Worm (Caenorhabditis elegans) whole organism, late embryonic: ENCODE measurements around the gene mpst-7.

Experiments
- C08G9.2 ChIP-seq: sonication (generic microtip); optimal IDR thresholded peaks from 2 replicates; lab custom pipeline; 2016; ENCODE audit warnings: mild to moderate bottlenecking, missing genetic modification characterization, moderate library complexity, missing compliant biosample characterization
- C38D4.7 ChIP-seq: fragments of 200-800 bp; sonication (Bioruptor generic); optimal IDR thresholded peaks from 2 replicates; lab custom pipeline; 2018; ENCODE audit warnings: mild to moderate bottlenecking, missing genetic modification characterization, moderate library complexity, missing compliant biosample characterization
- F13H6.1 ChIP-seq: sonication (generic microtip); optimal IDR thresholded peaks from 2 replicates; lab custom pipeline; 2016; ENCODE audit warnings: missing genetic modification characterization, missing compliant biosample characterization
- K02D7.2 ChIP-seq: sonication (generic microtip); optimal IDR thresholded peaks from 2 replicates; lab custom pipeline; 2017; ENCODE audit warnings: mild to moderate bottlenecking, missing genetic modification characterization, missing compliant biosample characterization
- K09A11.1 ChIP-seq: sonication (generic microtip); optimal IDR thresholded peaks from 2 replicates; lab custom pipeline; 2017; ENCODE audit warnings: antibody characterized with exemption, mild to moderate bottlenecking, missing genetic modification characterization, missing compliant biosample characterization; ENCODE audit not compliant: insufficient read depth
- T23F11.4 ChIP-seq: fragments of 200-800 bp; sonication (Bioruptor generic); optimal IDR thresholded peaks from 2 replicates; lab custom pipeline; 2018; ENCODE audit warnings: mild to moderate bottlenecking, missing genetic modification characterization, missing compliant biosample characterization
- ceh-14 ChIP-seq: sonication (generic microtip); optimal IDR thresholded peaks from 2 replicates; lab custom pipeline; 2016; ENCODE audit warnings: missing genotype, missing genetic modification characterization, missing compliant biosample characterization
- ceh-18 ChIP-seq: sonication (generic microtip); optimal IDR thresholded peaks from 2 replicates; lab custom pipeline; 2016; ENCODE audit warnings: missing genetic modification characterization, missing compliant biosample characterization
- ceh-2 ChIP-seq: sonication (generic microtip); optimal IDR thresholded peaks from 2 replicates; lab custom pipeline; 2016; ENCODE audit warnings: missing genotype, missing genetic modification characterization, missing compliant biosample characterization
- ceh-24 ChIP-seq: sonication (generic microtip); optimal IDR thresholded peaks from 2 replicates; lab custom pipeline; 2016; ENCODE audit warnings: mild to moderate bottlenecking, missing genetic modification characterization, missing compliant biosample characterization
- ceh-31 ChIP-seq: sonication (generic microtip); optimal IDR thresholded peaks from 2 replicates; lab custom pipeline; 2016; ENCODE audit warnings: missing genetic modification characterization, missing compliant biosample characterization
- ceh-34 ChIP-seq: sonication (generic microtip); optimal IDR thresholded peaks from 2 replicates; lab custom pipeline; 2016; ENCODE audit warnings: mild to moderate bottlenecking, missing genetic modification characterization, missing compliant biosample characterization
- ceh-45 ChIP-seq: fragments of 200-800 bp; sonication (Bioruptor generic); IDR thresholded peaks from 2 replicates; pipeline ENCODE4 v1.3.6; 2022; ENCODE audit warnings: missing genetic modification reagents, missing genetic modification characterization, missing compliant biosample characterization
- ceh-9 ChIP-seq: sonication (generic microtip); optimal IDR thresholded peaks from 2 replicates; lab custom pipeline; 2016; ENCODE audit warnings: mild to moderate bottlenecking, missing genetic modification characterization, inconsistent platforms, missing compliant biosample characterization
- che-1 ChIP-seq: sonication (generic microtip); optimal IDR thresholded peaks from 2 replicates; lab custom pipeline; 2016; ENCODE audit warnings: mild to moderate bottlenecking, missing genetic modification characterization, missing compliant biosample characterization
- dmd-4 ChIP-seq: sonication (generic microtip); optimal IDR thresholded peaks from 2 replicates; lab custom pipeline; 2016; ENCODE audit warnings: borderline replicate concordance, missing genetic modification characterization, missing compliant biosample characterization
- dve-1 ChIP-seq: sonication (generic microtip); optimal IDR thresholded peaks from 2 replicates; lab custom pipeline; 2017; ENCODE audit warnings: antibody characterized with exemption, mild to moderate bottlenecking, missing genetic modification characterization, missing compliant biosample characterization
- elt-4 ChIP-seq: sonication (generic microtip); optimal IDR thresholded peaks from 2 replicates; lab custom pipeline; 2016; ENCODE audit warnings: missing genetic modification characterization, missing compliant biosample characterization
- eyg-1 ChIP-seq: sonication (generic microtip); optimal IDR thresholded peaks from 2 replicates; lab custom pipeline; 2016; ENCODE audit warnings: missing genotype, missing genetic modification characterization, missing compliant biosample characterization
- fax-1 ChIP-seq: sonication (generic microtip); optimal IDR thresholded peaks from 2 replicates; lab custom pipeline; 2016; ENCODE audit warnings: missing genotype, missing genetic modification characterization, missing compliant biosample characterization
- fkh-10 ChIP-seq: fragments of 150-350 bp; optimal IDR thresholded peaks from 2 replicates; lab custom pipeline; 2014; ENCODE audit warnings: missing biosample characterization, missing genetic modification reagents, missing genetic modification characterization
- fkh-6 ChIP-seq: sonication (generic microtip); optimal IDR thresholded peaks from 2 replicates; lab custom pipeline; 2016; ENCODE audit warnings: missing genetic modification characterization, missing compliant biosample characterization
- gmeb-2 ChIP-seq: sonication (generic microtip); optimal IDR thresholded peaks from 2 replicates; lab custom pipeline; 2016; ENCODE audit warnings: missing genetic modification characterization, inconsistent platforms, missing compliant biosample characterization
- hlh-13 ChIP-seq: fragments of 200-800 bp; sonication (Bioruptor generic); optimal IDR thresholded peaks from 2 replicates; lab custom pipeline; 2018; ENCODE audit warnings: mild to moderate bottlenecking, missing genetic modification characterization, missing compliant biosample characterization
- hlh-30 ChIP-seq: sonication (generic microtip); optimal IDR thresholded peaks from 2 replicates; lab custom pipeline; 2017; ENCODE audit warnings: antibody characterized with exemption, missing genetic modification characterization, missing compliant biosample characterization; ENCODE audit not compliant: insufficient read depth
- hlh-6 ChIP-seq: sonication (generic microtip); optimal IDR thresholded peaks from 2 replicates; lab custom pipeline; 2016; ENCODE audit warnings: missing genotype, missing genetic modification characterization, missing compliant biosample characterization
- hlh-8 ChIP-seq: sonication (generic microtip); optimal IDR thresholded peaks from 2 replicates; lab custom pipeline; 2016; ENCODE audit warnings: missing genotype, missing genetic modification characterization, missing compliant biosample characterization
- nhr-11 ChIP-seq: fragments of 150-350 bp; optimal IDR thresholded peaks from 2 replicates; lab custom pipeline; 2014; ENCODE audit warnings: missing biosample characterization, missing genetic modification characterization
- nhr-232 ChIP-seq: sonication (generic microtip); optimal IDR thresholded peaks from 2 replicates; lab custom pipeline; 2016; ENCODE audit warnings: missing genetic modification characterization, missing compliant biosample characterization
- odd-2 ChIP-seq: sonication (generic microtip); optimal IDR thresholded peaks from 2 replicates; lab custom pipeline; 2017; ENCODE audit warnings: antibody characterized with exemption, mild to moderate bottlenecking, missing genetic modification characterization, missing compliant biosample characterization
- pax-1 ChIP-seq: fragments of 150-350 bp; optimal IDR thresholded peaks from 2 replicates; lab custom pipeline; 2014; ENCODE audit warnings: missing biosample characterization, missing genetic modification characterization
- pha-2 ChIP-seq: sonication (generic microtip); optimal IDR thresholded peaks from 2 replicates; lab custom pipeline; 2017; ENCODE audit warnings: mild to moderate bottlenecking, missing genetic modification characterization, missing compliant biosample characterization
- pqm-1 ChIP-seq: sonication (generic microtip); optimal IDR thresholded peaks from 2 replicates; lab custom pipeline; 2016; ENCODE audit warnings: missing genetic modification characterization, missing compliant biosample characterization
- pros-1 ChIP-seq: fragments of 150-350 bp; optimal IDR thresholded peaks from 2 replicates; lab custom pipeline; 2014; ENCODE audit warnings: missing biosample characterization, missing genetic modification reagents, missing genetic modification characterization
- rnt-1 ChIP-seq: sonication (generic microtip); optimal IDR thresholded peaks from 2 replicates; lab custom pipeline; 2016; ENCODE audit warnings: missing genetic modification characterization, missing compliant biosample characterization
- sdc-2 ChIP-seq: sonication (generic microtip); optimal IDR thresholded peaks from 2 replicates; lab custom pipeline; 2016; ENCODE audit warnings: missing genotype, missing genetic modification characterization, missing compliant biosample characterization
- sox-4 ChIP-seq: sonication (generic microtip); optimal IDR thresholded peaks from 2 replicates; lab custom pipeline; 2017; ENCODE audit warnings: mild to moderate bottlenecking, missing genetic modification characterization, inconsistent platforms, missing compliant biosample characterization
- tbx-2 ChIP-seq: sonication (generic microtip); optimal IDR thresholded peaks from 2 replicates; lab custom pipeline; 2016; ENCODE audit warnings: missing genetic modification characterization, missing compliant biosample characterization
- tbx-7 ChIP-seq: sonication (generic microtip); optimal IDR thresholded peaks from 2 replicates; lab custom pipeline; 2016; ENCODE audit warnings: missing genotype, missing genetic modification characterization, missing compliant biosample characterization
- ttx-3 ChIP-seq: sonication (generic microtip); optimal IDR thresholded peaks from 2 replicates; lab custom pipeline; 2016; ENCODE audit warnings: missing genetic modification reagents, missing genetic modification characterization, missing compliant biosample characterization
- unc-3 ChIP-seq, 2 experiments: fragments of 200-800 bp in 1 of 2; sonication (Bioruptor generic) in 1 of 2; sonication (generic microtip) in 1 of 2; conservative IDR thresholded peaks in 1 of 2; optimal IDR thresholded peaks in 1 of 2; 2 replicates each; pipeline versions ENCODE4 v1.3.6 to Lab custom; 2016 to 2022; ENCODE audit warnings: missing compliant biosample characterization in 2 of 2, missing genetic modification characterization in 2 of 2, missing genetic modification reagents in 1 of 2
- unc-42 ChIP-seq: sonication (generic microtip); optimal IDR thresholded peaks from 2 replicates; lab custom pipeline; 2016; ENCODE audit warnings: missing genotype, missing genetic modification characterization, missing compliant biosample characterization
- unc-55 ChIP-seq: sonication (generic microtip); optimal IDR thresholded peaks from 2 replicates; lab custom pipeline; 2017; ENCODE audit warnings: missing biosample characterization, missing genetic modification reagents, missing genetic modification characterization
- unc-86 ChIP-seq: sonication (generic microtip); optimal IDR thresholded peaks from 2 replicates; lab custom pipeline; 2016; ENCODE audit warnings: missing genetic modification characterization, missing compliant biosample characterization
- ztf-16 ChIP-seq: sonication (generic microtip); optimal IDR thresholded peaks from 2 replicates; lab custom pipeline; 2017; ENCODE audit warnings: missing genetic modification characterization, missing compliant biosample characterization

The mpst-7 gene

ce11 chrV:13008825-13009224, 47.9 kb upstream of the mpst-7 start, which contains the start of gene F15B9.10:
TSS of gene F15B9.10 (minus strand) at chrV:13008925.
- TF ChIP-seq dmd-4 (tag; lab: Kevin White, UChicago) (no peak), sdc-2 (tag; lab: Kevin White, UChicago) (no peak), fkh-6 (tag; lab: Kevin White, UChicago) (no peak), ceh-45 (GFP tag; lab: Robert Waterston, UW) (no peak), gmeb-2 (tag; lab: Kevin White, UChicago) (no peak), nhr-232 (no peak)
- TF ChIP-seq, all 69 proteins: peak for 0

- TF ChIP-seq rnt-1 (no peak), ceh-2 (tag; lab: Kevin White, UChicago) (no peak), ceh-24 (tag; lab: Kevin White, UChicago) (no peak)
These were observed 45.8 kb upstream of the mpst-7 start for ce11 chrV:13006754-13007153.

ce11 chrV:13004374-13004773, 43.4 kb upstream of the mpst-7 start:
- TF ChIP-seq ttx-3 (no peak), ceh-45 (GFP tag; lab: Robert Waterston, UW) (no peak), fkh-6 (tag; lab: Kevin White, UChicago) (no peak), unc-86 (no peak)

ce11 chrV:13003378-13003777, 42.4 kb upstream of the mpst-7 start:
- TF ChIP-seq ceh-14, result peak; percentile 82
- TF ChIP-seq unc-3 (GFP tag; conservative IDR thresholded peaks at IDR 0.05; lab: Robert Waterston, UW), result peak; percentile 81
- peak; percentile 69 for TF ChIP-seq unc-3 (tag; optimal IDR thresholded peaks at IDR 0.05; lab: Kevin White, UChicago)
- TF ChIP-seq tbx-2 (tag; lab: Kevin White, UChicago), result peak; percentile 83
- peak; percentile 82 for TF ChIP-seq hlh-6
- no peak for TF ChIP-seq pax-1 (tag; lab: Kevin White, UChicago)
- TF ChIP-seq C38D4.7, result peak; percentile 85
- peak; percentile 74 for TF ChIP-seq ttx-3
- TF ChIP-seq ceh-34, result peak; percentile 86
- peak; percentile 57 for TF ChIP-seq unc-42 (tag; lab: Kevin White, UChicago)
- peak; percentile 85 for TF ChIP-seq unc-86
- TF ChIP-seq unc-55 (GFP tag; lab: Kevin White, UChicago), result no peak
- peak; percentile 82 for TF ChIP-seq ceh-18 (tag; lab: Kevin White, UChicago)
- peak; percentile 11 for TF ChIP-seq odd-2 (tag; lab: Kevin White, UChicago)
- TF ChIP-seq hlh-13 (GFP tag; lab: Kevin White, UChicago), result peak; percentile 78
- TF ChIP-seq fkh-6 (tag; lab: Kevin White, UChicago), result peak; percentile 87
- TF ChIP-seq ceh-45 (GFP tag; lab: Robert Waterston, UW), result peak; percentile 83
- peak; percentile 87 for TF ChIP-seq che-1 (tag; lab: Kevin White, UChicago)
- peak; percentile 84 for TF ChIP-seq T23F11.4 (GFP tag; lab: Kevin White, UChicago)
- peak; percentile 75 for TF ChIP-seq hlh-8
- TF ChIP-seq ztf-16 (tag; lab: Kevin White, UChicago), result peak; percentile 90
- peak; percentile 83 for TF ChIP-seq F13H6.1
- peak; percentile 67 for TF ChIP-seq ceh-31 (tag; lab: Kevin White, UChicago)
- TF ChIP-seq hlh-30 (tag; lab: Kevin White, UChicago), result peak; percentile 12
- TF ChIP-seq pqm-1 (tag; lab: Kevin White, UChicago), result peak; percentile 62
- TF ChIP-seq eyg-1 (tag; lab: Kevin White, UChicago), result peak; percentile 65
- peak; percentile 83 for TF ChIP-seq C08G9.2 (tag; lab: Kevin White, UChicago)
- no peak for TF ChIP-seq elt-4 (tag; lab: Kevin White, UChicago)
- peak; percentile 76 for TF ChIP-seq dve-1 (tag; lab: Kevin White, UChicago)
- peak; percentile 84 for TF ChIP-seq nhr-232
- peak; percentile 1 for TF ChIP-seq tbx-7 (tag; lab: Kevin White, UChicago)
- peak; percentile 89 for TF ChIP-seq sox-4 (tag; lab: Kevin White, UChicago)
- TF ChIP-seq K02D7.2 (tag; lab: Kevin White, UChicago), result peak; percentile 86
- TF ChIP-seq K09A11.1 (tag; lab: Kevin White, UChicago), result peak; percentile 68
- TF ChIP-seq pha-2 (tag; lab: Kevin White, UChicago), result peak; percentile 67
- TF ChIP-seq fax-1 (tag; lab: Kevin White, UChicago), result peak; percentile 86
- peak; percentile 78 for TF ChIP-seq ceh-9 (tag; lab: Kevin White, UChicago)
- TF ChIP-seq nhr-11 (tag; lab: Kevin White, UChicago), result no peak
- TF ChIP-seq fkh-10, result no peak
- TF ChIP-seq rnt-1, result peak; percentile 76
- peak; percentile 52 for TF ChIP-seq pros-1 (tag; lab: Kevin White, UChicago)
